Fruit fly (Drosophila melanogaster): ENCODE results near the gene CG42857.

The CG42857 gene

DNA sequence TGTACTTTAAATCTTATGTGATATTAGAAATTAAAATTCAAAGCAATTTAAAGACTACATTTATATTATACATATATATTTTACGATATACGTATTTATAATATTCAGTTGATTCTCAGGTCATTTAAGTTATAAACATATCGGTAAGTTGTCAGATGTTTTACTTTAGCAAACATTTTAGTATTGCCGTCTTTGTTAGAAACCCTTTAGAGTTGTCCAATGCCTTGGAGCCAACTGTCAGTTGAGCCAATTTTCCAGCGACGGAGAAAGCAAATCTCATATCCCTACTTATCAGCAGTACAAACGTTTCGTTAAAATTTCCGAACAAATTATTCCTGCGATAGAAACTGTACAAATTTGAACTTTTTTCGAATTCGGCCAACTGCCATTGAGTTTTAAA, 46.2 kb downstream of the CG42857 start, which contains the start of gene topi:
Gene topi (plus strand): TSS at position 301 of the 400 bp plus-strand sequence.
- TF ChIP-seq jim (GFP tag; optimal IDR thresholded peaks at IDR 0.05) = no peak
- no peak for TF ChIP-seq foxo (GFP tag; optimal IDR thresholded peaks at IDR 0.05)
- no peak for TF ChIP-seq Sp1 (GFP tag; optimal IDR thresholded peaks at IDR 0.05)
- TF ChIP-seq brk (GFP tag; optimal IDR thresholded peaks at IDR 0.05) = no peak
- no peak for TF ChIP-seq CrebA (GFP tag; optimal IDR thresholded peaks at IDR 0.05; ENCODE audit: borderline replicate concordance)
- TF ChIP-seq GATAd (GFP tag; optimal IDR thresholded peaks at IDR 0.05) = no peak
- TF ChIP-seq sv (GFP tag; optimal IDR thresholded peaks at IDR 0.05) = no peak

DNA sequence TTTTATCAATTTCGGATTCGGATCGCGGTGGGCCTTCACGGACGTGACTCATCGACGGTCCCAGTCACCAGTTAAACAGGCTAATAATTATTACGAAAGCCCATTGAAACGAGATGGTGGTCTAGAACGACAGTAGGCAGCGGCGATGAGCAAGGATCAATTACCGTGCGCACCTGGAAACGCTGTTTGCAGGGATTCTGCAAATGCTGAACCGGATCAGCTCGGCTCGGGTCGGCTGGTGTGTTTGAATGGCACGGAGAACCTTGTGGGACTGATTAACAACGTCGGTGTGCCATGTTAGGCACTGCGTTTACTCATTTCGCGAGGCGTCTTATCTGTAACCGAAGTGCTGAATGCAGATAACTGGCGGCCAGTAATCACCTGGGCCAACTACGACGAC, 46.8 kb downstream of the CG42857 start, which contains the start of gene Whamy:
Gene Whamy (minus strand): TSS at position 273 of the 400 bp plus-strand sequence.
- TF ChIP-seq tai (GFP tag; optimal IDR thresholded peaks at IDR 0.05) = no peak
- peak; percentile 8 for TF ChIP-seq Jra (GFP tag; optimal IDR thresholded peaks at IDR 0.05)
- no peak for TF ChIP-seq Dif (GFP tag; optimal IDR thresholded peaks at IDR 0.05; ENCODE audit: partially characterized antibody)
- TF ChIP-seq OdsH (GFP tag; optimal IDR thresholded peaks at IDR 0.05) = peak; percentile 17
- TF ChIP-seq foxo (GFP tag; optimal IDR thresholded peaks at IDR 0.05) = no peak
- TF ChIP-seq Hr78 (GFP tag; optimal IDR thresholded peaks at IDR 0.05) = no peak
- TF ChIP-seq GATAd (GFP tag; optimal IDR thresholded peaks at IDR 0.05) = no peak
- no peak for TF ChIP-seq jim (GFP tag; optimal IDR thresholded peaks at IDR 0.05)
- TF ChIP-seq ey (GFP tag; optimal IDR thresholded peaks at IDR 0.05) = no peak
- TF ChIP-seq dl (GFP tag; optimal IDR thresholded peaks at IDR 0.05; ENCODE audit: insufficient read depth in 1 of 2, partially characterized antibody in 2 of 2) = no peak
- TF ChIP-seq pan (optimal IDR thresholded peaks at IDR 0.05) = no peak
- TF ChIP-seq CrebA (GFP tag; optimal IDR thresholded peaks at IDR 0.05; ENCODE audit: borderline replicate concordance) = no peak
- TF ChIP-seq rgr (GFP tag; optimal IDR thresholded peaks at IDR 0.05) = peak; percentile 4
- no peak for TF ChIP-seq CG9705 (GFP tag; optimal IDR thresholded peaks at IDR 0.05)
- TF ChIP-seq h (GFP tag; optimal IDR thresholded peaks at IDR 0.05) = peak; percentile 5
- no peak for TF ChIP-seq Myc (optimal IDR thresholded peaks at IDR 0.05)
- no peak for TF ChIP-seq fru (GFP tag; optimal IDR thresholded peaks at IDR 0.05)
- TF ChIP-seq Dfd (GFP tag; optimal IDR thresholded peaks at IDR 0.05) = no peak
- no peak for TF ChIP-seq Rel (GFP tag; optimal IDR thresholded peaks at IDR 0.05)
- TF ChIP-seq Rel (tag; optimal IDR thresholded peaks at IDR 0.05) = peak; percentile 93
- TF ChIP-seq lola (GFP tag; optimal IDR thresholded peaks at IDR 0.05) = no peak
- peak; percentile 27 for TF ChIP-seq Sp1 (GFP tag; optimal IDR thresholded peaks at IDR 0.05)
- TF ChIP-seq sage (GFP tag; optimal IDR thresholded peaks at IDR 0.05) = no peak
- no peak for TF ChIP-seq Vsx2 (GFP tag; optimal IDR thresholded peaks at IDR 0.05; ENCODE audit: partially characterized antibody)
- no peak for TF ChIP-seq N (GFP tag; optimal IDR thresholded peaks at IDR 0.05)
- peak; percentile 12 for TF ChIP-seq Hr83 (GFP tag; optimal IDR thresholded peaks at IDR 0.05; ENCODE audit: poor library complexity, severe bottlenecking)
- TF ChIP-seq dmrt93B (GFP tag; optimal IDR thresholded peaks at IDR 0.05) = no peak
- no peak for TF ChIP-seq dsf (GFP tag; optimal IDR thresholded peaks at IDR 0.05; ENCODE audit: borderline replicate concordance)
- TF ChIP-seq br (GFP tag; optimal IDR thresholded peaks at IDR 0.05) = peak; percentile 24
- no peak for TF ChIP-seq usp (GFP tag; optimal IDR thresholded peaks at IDR 0.05)
- TF ChIP-seq psq (GFP tag; optimal IDR thresholded peaks at IDR 0.05) = no peak
- no peak for TF ChIP-seq Mio (GFP tag; optimal IDR thresholded peaks at IDR 0.05)
- no peak for TF ChIP-seq Abd-B (GFP tag; optimal IDR thresholded peaks at IDR 0.05)
- TF ChIP-seq CG32264 (GFP tag; optimal IDR thresholded peaks at IDR 0.05) = no peak
- TF ChIP-seq HLH106 (tag; optimal IDR thresholded peaks at IDR 0.05) = no peak
- TF ChIP-seq sv (GFP tag; optimal IDR thresholded peaks at IDR 0.05) = no peak
- no peak for TF ChIP-seq brk (GFP tag; optimal IDR thresholded peaks at IDR 0.05)
- TF ChIP-seq Hnf4 (GFP tag; optimal IDR thresholded peaks at IDR 0.05) = no peak
- no peak for TF ChIP-seq woc (GFP tag; optimal IDR thresholded peaks at IDR 0.05)

dm6 chr3R:9771519-9771972, 49.4 kb downstream of the CG42857 start, which contains the start of gene CG9471:
TSS of gene CG9471 (minus strand) at chr3R:9771542.
- TF ChIP-seq Rel (GFP tag; optimal IDR thresholded peaks at IDR 0.05) (peak; percentile 89), Rel (tag; optimal IDR thresholded peaks at IDR 0.05) (peak; percentile 87), GATAd (GFP tag; optimal IDR thresholded peaks at IDR 0.05) (peak; percentile 86), rgr (GFP tag; optimal IDR thresholded peaks at IDR 0.05) (peak; percentile 99), dmrt93B (GFP tag; optimal IDR thresholded peaks at IDR 0.05) (peak; percentile 82), dl (GFP tag; optimal IDR thresholded peaks at IDR 0.05; ENCODE audit: insufficient read depth in 1 of 2, partially characterized antibody in 2 of 2) (no peak), lola (GFP tag; optimal IDR thresholded peaks at IDR 0.05) (no peak), sv (GFP tag; optimal IDR thresholded peaks at IDR 0.05) (peak; percentile 91), HLH106 (tag; optimal IDR thresholded peaks at IDR 0.05) (peak; percentile 95), dsf (GFP tag; optimal IDR thresholded peaks at IDR 0.05; ENCODE audit: borderline replicate concordance) (peak; percentile 87), N (GFP tag; optimal IDR thresholded peaks at IDR 0.05) (no peak), usp (GFP tag; optimal IDR thresholded peaks at IDR 0.05) (no peak), Dif (GFP tag; optimal IDR thresholded peaks at IDR 0.05; ENCODE audit: partially characterized antibody) (no peak), Sp1 (GFP tag; optimal IDR thresholded peaks at IDR 0.05) (peak; percentile 96), pan (optimal IDR thresholded peaks at IDR 0.05) (no peak), tai (GFP tag; optimal IDR thresholded peaks at IDR 0.05) (no peak), ey (GFP tag; optimal IDR thresholded peaks at IDR 0.05) (peak; percentile 98), Hr78 (GFP tag; optimal IDR thresholded peaks at IDR 0.05) (no peak), Dfd (GFP tag; optimal IDR thresholded peaks at IDR 0.05) (no peak), CG32264 (GFP tag; optimal IDR thresholded peaks at IDR 0.05) (peak; percentile 92), woc (GFP tag; optimal IDR thresholded peaks at IDR 0.05) (peak; percentile 97), foxo (GFP tag; optimal IDR thresholded peaks at IDR 0.05) (peak; percentile 53 to 99), Hnf4 (GFP tag; optimal IDR thresholded peaks at IDR 0.05) (peak; percentile 98), sage (GFP tag; optimal IDR thresholded peaks at IDR 0.05) (peak; percentile 95), Mio (GFP tag; optimal IDR thresholded peaks at IDR 0.05) (peak; percentile 73), CG9705 (GFP tag; optimal IDR thresholded peaks at IDR 0.05) (peak; percentile 88), jim (GFP tag; optimal IDR thresholded peaks at IDR 0.05) (peak; percentile 5), Hr83 (GFP tag; optimal IDR thresholded peaks at IDR 0.05; ENCODE audit: poor library complexity, severe bottlenecking) (peak; percentile 41), CrebA (GFP tag; optimal IDR thresholded peaks at IDR 0.05; ENCODE audit: borderline replicate concordance) (no peak), fru (GFP tag; optimal IDR thresholded peaks at IDR 0.05) (peak; percentile 98), psq (GFP tag; optimal IDR thresholded peaks at IDR 0.05) (peak; percentile 94), OdsH (GFP tag; optimal IDR thresholded peaks at IDR 0.05) (peak; percentile 98), Myc (optimal IDR thresholded peaks at IDR 0.05) (no peak), h (GFP tag; optimal IDR thresholded peaks at IDR 0.05) (peak; percentile 99), br (GFP tag; optimal IDR thresholded peaks at IDR 0.05) (peak; percentile 97), Jra (GFP tag; optimal IDR thresholded peaks at IDR 0.05) (peak; percentile 97)
